Worm (Caenorhabditis elegans) whole organism, young adult: ENCODE results near the gene pqn-16.

Experiments
- F49E8.2 ChIP-seq: sonication (generic microtip); optimal IDR thresholded peaks from 3 replicates; lab custom pipeline; 2017; ENCODE audit warnings: missing genetic modification characterization, mild to moderate bottlenecking, missing compliant biosample characterization, antibody characterized with exemption, moderate library complexity; ENCODE audit not compliant: insufficient read depth
- Y67H2A.10 ChIP-seq: fragments of 200-800 bp; sonication (Bioruptor generic); conservative IDR thresholded peaks from 2 replicates; pipeline ENCODE4 v1.3.6; 2022; ENCODE audit warnings: missing genetic modification reagents, missing genetic modification characterization, missing compliant biosample characterization
- ama-1 ChIP-seq, 3 experiments: fragments of 150-350 bp in 1 of 3; sonication (generic microtip) in 2 of 3; optimal IDR thresholded peaks; 2 replicates each; lab custom pipeline; 2014 to 2018; ENCODE audit warnings: missing biosample characterization in 2 of 3, missing genetic modification characterization in 2 of 3, missing genetic modification reagents in 2 of 3
- cebp-1 ChIP-seq, 2 experiments: fragments of 200-800 bp in 1 of 2; sonication (Bioruptor generic) in 1 of 2; sonication (generic microtip) in 1 of 2; IDR thresholded peaks in 1 of 2; optimal IDR thresholded peaks in 1 of 2; 2 replicates each; pipeline versions ENCODE4 v1.3.6 to Lab custom; 2017 to 2022; ENCODE audit warnings: missing compliant biosample characterization in 2 of 2, missing genetic modification characterization in 2 of 2, mild to moderate bottlenecking in 1 of 2, missing genetic modification reagents in 1 of 2, moderate library complexity in 1 of 2
- chd-7 ChIP-seq: sonication (generic microtip); optimal IDR thresholded peaks from 2 replicates; lab custom pipeline; 2016; ENCODE audit warnings: mild to moderate bottlenecking, missing genetic modification characterization, moderate library complexity, missing compliant biosample characterization
- nfya-1 ChIP-seq: sonication (generic microtip); optimal IDR thresholded peaks from 2 replicates; lab custom pipeline; 2017; ENCODE audit warnings: antibody characterized with exemption, missing compliant biosample characterization, missing genetic modification characterization, borderline replicate concordance; ENCODE audit not compliant: insufficient read depth
- nhr-90 ChIP-seq: sonication (generic microtip); optimal IDR thresholded peaks from 2 replicates; lab custom pipeline; 2016; ENCODE audit warnings: missing genotype, mild to moderate bottlenecking, missing genetic modification characterization, missing compliant biosample characterization
- pha-4 ChIP-seq: fragments of 150-350 bp; sonication (generic microtip); optimal IDR thresholded peaks from 2 replicates; lab custom pipeline; 2014; ENCODE audit warnings: missing biosample characterization, missing genetic modification reagents, missing genetic modification characterization
- sdz-38 ChIP-seq: sonication (generic microtip); optimal IDR thresholded peaks from 2 replicates; lab custom pipeline; 2016; ENCODE audit warnings: missing genotype, missing genetic modification characterization, missing compliant biosample characterization
- sea-2 ChIP-seq: fragments of 200-800 bp; sonication (Bioruptor generic); IDR thresholded peaks from 2 replicates; pipeline ENCODE4 v1.3.6; 2022; ENCODE audit warnings: missing genetic modification characterization, missing compliant biosample characterization
- tbp1 ChIP-seq: fragments of 200-800 bp; sonication (Bioruptor generic); optimal IDR thresholded peaks from 2 replicates; lab custom pipeline; 2018; ENCODE audit warnings: mild to moderate bottlenecking, missing genetic modification characterization, missing compliant biosample characterization
- unc-62 ChIP-seq: fragments of 150-350 bp; optimal IDR thresholded peaks from 2 replicates; lab custom pipeline; 2014; ENCODE audit warnings: missing biosample characterization, missing genetic modification reagents, missing genetic modification characterization
- zim-3 ChIP-seq: sonication (generic microtip); optimal IDR thresholded peaks from 2 replicates; lab custom pipeline; 2017; ENCODE audit warnings: mild to moderate bottlenecking, missing genetic modification characterization, moderate library complexity, missing compliant biosample characterization

DNA sequence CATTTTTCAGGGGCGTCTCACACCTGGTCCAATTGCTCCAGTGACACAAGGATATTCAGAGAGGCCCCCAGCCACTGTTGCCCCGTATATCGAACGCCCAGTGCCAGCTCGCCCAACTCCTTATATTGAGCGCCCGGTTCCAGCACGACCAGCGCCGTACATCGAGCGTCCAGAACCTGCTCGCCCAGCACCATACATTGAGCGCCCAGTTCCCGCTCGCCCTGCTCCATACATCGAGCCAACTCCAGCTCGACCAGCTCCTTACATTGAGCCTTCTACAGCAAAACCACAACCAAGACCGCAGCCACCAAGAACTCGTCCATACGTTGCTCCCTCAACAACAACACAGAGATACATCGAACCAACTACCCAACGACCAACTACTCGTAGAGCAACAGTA is 48.9 kb downstream of the pqn-16 start:
- TF ChIP-seq ama-1 (optimal IDR thresholded peaks at IDR 0.05; lab: Kevin White, UChicago) (no peak), ama-1 (GFP tag; optimal IDR thresholded peaks at IDR 0.05; lab: Kevin White, UChicago) (no peak), sdz-38 (tag; lab: Kevin White, UChicago) (no peak), Y67H2A.10 (GFP tag; lab: Robert Waterston, UW) (no peak), nhr-90 (tag; lab: Kevin White, UChicago) (no peak), pha-4 (tag; lab: Kevin White, UChicago) (no peak), nfya-1 (no peak), F49E8.2 (tag; lab: Kevin White, UChicago) (no peak), zim-3 (tag; lab: Kevin White, UChicago) (no peak), cebp-1 (GFP tag; IDR thresholded peaks at IDR 0.05; lab: Robert Waterston, UW) (no peak), cebp-1 (tag; optimal IDR thresholded peaks at IDR 0.05; lab: Kevin White, UChicago) (no peak), tbp1 (GFP tag; lab: Kevin White, UChicago) (no peak), unc-62 (GFP tag; lab: Kevin White, UChicago) (no peak), chd-7 (no peak), sea-2 (GFP tag; lab: Robert Waterston, UW) (no peak)
